Fruit fly (Drosophila melanogaster) whole organism, embryonic: ENCODE results near the gene CG2794.

Source experiments
- Bgb ChIP-seq: fragments of 200-800 bp; sonication (Bioruptor generic); IDR thresholded peaks from 2 replicates; pipeline ENCODE4 v1.3.6; 2022; ENCODE audit warnings: missing biosample characterization, missing genetic modification characterization; ENCODE audit not compliant: partially characterized antibody
- CG18011 ChIP-seq: fragments of 200-800 bp; sonication (Bioruptor generic); optimal IDR thresholded peaks from 2 replicates; lab custom pipeline; 2017; ENCODE audit warnings: missing biosample characterization, missing genetic modification characterization, mild to moderate bottlenecking, moderate library complexity, missing genotype
- salm ChIP-seq: fragments of 200-800 bp; sonication (Bioruptor generic); optimal IDR thresholded peaks from 2 replicates; lab custom pipeline; 2018; ENCODE audit warnings: missing biosample characterization, mild to moderate bottlenecking, missing genetic modification characterization

DNA sequence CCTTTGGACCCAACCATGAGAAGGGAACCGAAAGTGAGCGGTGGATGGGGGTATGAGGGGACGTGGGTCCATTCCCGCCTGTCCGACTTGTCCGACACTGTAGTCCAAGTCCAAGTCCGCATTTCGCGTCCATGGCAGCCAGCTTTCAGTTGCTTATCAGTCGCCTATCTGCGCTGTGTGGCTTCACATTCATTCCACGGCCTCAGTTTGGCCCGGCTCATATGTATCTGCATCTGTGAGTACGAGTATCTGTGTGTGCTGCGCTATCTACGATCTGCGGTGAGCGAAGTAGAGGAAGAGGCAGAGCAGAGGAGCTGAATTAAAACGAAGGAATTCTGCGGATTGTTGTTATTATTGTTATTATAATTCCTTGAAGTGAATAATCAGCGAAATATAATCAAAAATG lies 39.4 kb upstream of the CG2794 start:
- no peak for TF ChIP-seq Bgb (GFP tag; lab: Robert Waterston, UW)
- no peak for TF ChIP-seq salm (tag; lab: Kevin White, UChicago)
- peak; percentile 65 for TF ChIP-seq CG18011 (GFP tag; lab: Kevin White, UChicago)
